Worm (Caenorhabditis elegans) whole organism, L4/young adult: ENCODE results near the gene C16D9.8.

Experiments used
- W03F9.2 ChIP-seq: fragments of 150-350 bp; optimal IDR thresholded peaks from 2 replicates; lab custom pipeline; 2014; ENCODE audit warnings: missing biosample characterization, missing genetic modification characterization
- dao-5 ChIP-seq: sonication (generic microtip); optimal IDR thresholded peaks from 2 replicates; lab custom pipeline; 2016; ENCODE audit warnings: missing genotype, missing genetic modification characterization, moderate library complexity, missing compliant biosample characterization
- him-1 ChIP-seq: sonication (generic microtip); optimal IDR thresholded peaks from 2 replicates; lab custom pipeline; 2016; ENCODE audit warnings: missing genotype, missing genetic modification reagents, missing genetic modification characterization, missing compliant biosample characterization

C16D9.8 gene

ce11 chrV:8288125-8288806 is 24.9 kb upstream of the C16D9.8 start:
- TF ChIP-seq W03F9.2 (tag; lab: Kevin White, UChicago) (no peak), him-1 (no peak), dao-5 (tag; lab: Kevin White, UChicago) (no peak)

DNA sequence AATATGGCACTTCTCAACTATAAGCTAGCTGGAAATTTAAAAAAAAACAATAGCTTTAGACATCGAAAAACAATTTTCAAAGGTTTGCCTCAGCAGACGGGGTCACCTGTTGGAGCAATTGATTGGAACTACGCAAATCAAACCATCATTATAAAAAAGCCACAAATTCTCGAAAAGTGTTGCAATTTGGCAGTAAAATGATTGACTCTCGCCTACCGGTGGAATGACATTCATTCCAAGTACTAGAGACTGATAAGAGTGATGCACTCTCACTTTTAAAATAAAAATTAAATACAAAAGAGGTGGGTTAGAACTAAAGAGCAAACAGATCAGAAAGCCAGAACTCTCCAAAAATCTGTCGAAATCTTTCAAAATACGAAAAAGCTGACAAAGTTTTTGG is 22.1 kb upstream of the C16D9.8 start:
- no peak for TF ChIP-seq dao-5 (tag; lab: Kevin White, UChicago)
- no peak for TF ChIP-seq him-1
- TF ChIP-seq W03F9.2 (tag; lab: Kevin White, UChicago) = no peak

DNA sequence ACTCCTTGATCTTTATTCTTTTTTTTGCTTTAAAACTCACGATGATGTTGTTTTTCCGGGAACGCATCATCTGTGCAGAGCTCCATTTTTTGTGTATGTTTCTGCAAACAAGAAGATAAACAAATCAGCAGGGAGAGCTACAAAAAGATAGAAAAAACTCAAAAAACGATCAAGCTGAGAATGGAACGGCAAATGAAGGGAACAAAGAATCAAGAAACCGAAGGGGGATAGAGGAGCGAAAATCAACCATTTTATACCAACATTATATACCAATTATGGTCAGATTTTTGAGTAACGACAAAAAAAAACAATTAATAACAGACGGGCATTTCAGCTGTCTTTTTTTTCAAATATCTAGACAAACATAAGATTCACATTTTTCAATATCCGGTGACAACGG is 21.4 kb upstream of the C16D9.8 start, which contains the start of gene slc-17.5:
TSS of gene slc-17.5 (minus strand) at position 101 of the 400 bp plus-strand sequence.
- TF ChIP-seq dao-5 (tag; lab: Kevin White, UChicago) (no peak), W03F9.2 (tag; lab: Kevin White, UChicago) (no peak), him-1 (no peak)

ce11 chrV:8282933-8283332 is 19.6 kb upstream of the C16D9.8 start:
- no peak for TF ChIP-seq W03F9.2 (tag; lab: Kevin White, UChicago)
- TF ChIP-seq him-1 = no peak
- no peak for TF ChIP-seq dao-5 (tag; lab: Kevin White, UChicago)

ce11 chrV:8281646-8282045 is 18.3 kb upstream of the C16D9.8 start:
- no peak for TF ChIP-seq W03F9.2 (tag; lab: Kevin White, UChicago)
- no peak for TF ChIP-seq dao-5 (tag; lab: Kevin White, UChicago)
- TF ChIP-seq him-1 = no peak

DNA sequence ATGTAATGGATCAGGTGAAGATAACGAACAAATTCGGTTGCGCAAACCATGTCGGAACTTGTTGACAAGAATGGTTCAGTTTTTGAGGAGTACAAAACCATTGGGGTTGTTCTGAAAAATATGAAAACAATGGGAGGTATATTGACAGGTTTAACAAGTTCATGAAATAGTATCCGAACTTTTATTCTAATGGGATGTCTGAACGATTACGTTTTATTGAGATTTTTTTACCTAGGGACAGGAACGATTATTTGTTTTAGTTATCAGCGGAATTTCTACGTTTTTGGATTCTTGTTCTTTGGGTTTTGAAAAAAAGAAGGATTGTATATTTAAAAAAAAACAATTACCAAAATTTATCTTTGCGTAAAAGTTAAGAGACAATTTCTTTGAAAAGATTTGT is 17.4 kb upstream of the C16D9.8 start, which contains the start of gene str-135:
TSS of gene str-135 (minus strand) at position 101 of the 400 bp plus-strand sequence.
- no peak for TF ChIP-seq W03F9.2 (tag; lab: Kevin White, UChicago)
- no peak for TF ChIP-seq him-1
- no peak for TF ChIP-seq dao-5 (tag; lab: Kevin White, UChicago)

- TF ChIP-seq W03F9.2 (tag; lab: Kevin White, UChicago) (no peak), dao-5 (tag; lab: Kevin White, UChicago) (no peak), him-1 (no peak)
Measured at ce11 chrV:8278830-8279229, 15.5 kb upstream of the C16D9.8 start, which contains the start of gene str-136. str-136 (minus strand) TSS chrV:8278930.

ce11 chrV:8271995-8272394 is 8.6 kb upstream of the C16D9.8 start, which contains the start of gene asp-5:
asp-5 (plus strand) TSS chrV:8272385.
- TF ChIP-seq W03F9.2 (tag; lab: Kevin White, UChicago) = no peak
- TF ChIP-seq dao-5 (tag; lab: Kevin White, UChicago) = no peak
- no peak for TF ChIP-seq him-1

- TF ChIP-seq W03F9.2 (tag; lab: Kevin White, UChicago) (no peak), dao-5 (tag; lab: Kevin White, UChicago) (no peak), him-1 (no peak)
Measured at ce11 chrV:8271395-8271794, 8.0 kb upstream of the C16D9.8 start.

ce11 chrV:8269878-8270277 is 6.5 kb upstream of the C16D9.8 start:
- TF ChIP-seq W03F9.2 (tag; lab: Kevin White, UChicago) (no peak), him-1 (no peak), dao-5 (tag; lab: Kevin White, UChicago) (no peak)

- TF ChIP-seq W03F9.2 (tag; lab: Kevin White, UChicago) (no peak), dao-5 (tag; lab: Kevin White, UChicago) (no peak)
Measured at ce11 chrV:8268902-8269301, 5.5 kb upstream of the C16D9.8 start, which contains the start of the genes asp-6 and asp-12. asp-6 (minus strand) TSS chrV:8268937. asp-12 (plus strand) TSS chrV:8269210.

ce11 chrV:8267275-8267674 is 3.9 kb upstream of the C16D9.8 start:
- no peak for TF ChIP-seq W03F9.2 (tag; lab: Kevin White, UChicago)
- TF ChIP-seq dao-5 (tag; lab: Kevin White, UChicago) = no peak
- TF ChIP-seq him-1 = no peak

DNA sequence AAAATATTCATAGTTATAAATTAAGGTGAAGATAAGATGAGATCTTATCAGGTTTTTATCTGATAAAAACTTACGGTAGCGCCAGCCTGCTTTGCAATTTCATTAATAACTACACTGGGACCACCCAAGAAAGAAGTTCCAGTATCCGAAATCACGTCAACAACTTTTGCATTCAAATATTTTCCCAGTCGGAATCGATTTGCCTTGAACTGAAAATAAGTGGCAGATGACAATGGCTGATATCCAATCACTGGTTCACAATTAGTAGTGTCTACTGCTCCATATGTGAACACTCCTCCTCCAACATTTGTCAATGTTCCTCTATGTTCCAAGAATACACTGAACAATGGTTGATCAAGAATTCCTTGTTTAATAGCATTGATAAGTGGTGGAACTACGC is 2.9 kb upstream of the C16D9.8 start, which contains the start of gene F21F8.5:
TSS of gene F21F8.5 (minus strand) at position 101 of the 400 bp plus-strand sequence.
- TF ChIP-seq dao-5 (tag; lab: Kevin White, UChicago) (no peak), him-1 (no peak), W03F9.2 (tag; lab: Kevin White, UChicago) (no peak)

DNA sequence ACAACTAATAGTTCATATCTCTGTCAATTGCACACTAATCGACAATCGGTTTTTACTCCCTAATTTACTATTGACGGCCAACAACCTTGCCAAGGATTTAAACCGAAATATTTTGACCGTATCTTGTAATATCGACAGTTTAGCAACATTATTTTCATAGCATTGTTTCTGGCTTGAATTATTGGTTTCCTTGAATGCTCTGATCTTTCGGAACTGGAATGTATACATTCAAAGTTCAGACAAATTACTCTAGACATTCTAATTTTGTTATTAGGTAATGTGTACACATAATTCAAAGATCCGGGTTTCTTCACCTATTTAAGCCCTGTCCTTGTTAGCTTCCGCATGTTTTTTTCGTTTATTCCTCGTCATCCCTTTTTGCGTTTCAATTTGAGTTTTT is 575 bp upstream of the C16D9.8 start, which contains the start of gene C16D9.9:
TSS of gene C16D9.9 (plus strand) at position 301 of the 400 bp plus-strand sequence.
- TF ChIP-seq dao-5 (tag; lab: Kevin White, UChicago) = no peak
- TF ChIP-seq him-1 = no peak
- no peak for TF ChIP-seq W03F9.2 (tag; lab: Kevin White, UChicago)
